Fruit fly (Drosophila melanogaster): ENCODE results near the gene CG32727.

CG32727 gene

DNA sequence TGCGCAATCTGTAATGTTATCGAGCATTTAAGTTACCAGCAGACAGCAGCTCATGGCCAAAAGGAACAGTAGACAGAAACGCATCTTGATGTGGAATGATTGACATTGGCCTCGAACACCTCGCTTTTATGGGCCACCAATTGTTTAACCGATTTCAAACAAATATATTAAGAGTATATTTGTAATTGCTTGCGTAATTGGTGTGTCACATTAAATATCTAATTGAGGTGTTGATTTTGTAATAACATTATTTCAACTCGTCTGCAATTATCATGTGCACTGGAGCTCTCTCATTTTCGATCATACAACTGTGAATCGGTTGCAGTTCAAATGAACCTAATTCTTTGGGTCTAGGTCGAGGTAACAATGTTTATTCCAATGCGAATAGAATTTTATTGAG lies 18.6 kb downstream of the CG32727 start, which contains the start of gene CG32726:
Gene CG32726, minus strand, starts transcription at position 101 of the 400 bp plus-strand sequence.
- no peak for TF ChIP-seq noc (tag; optimal IDR thresholded peaks at IDR 0.05)

DNA sequence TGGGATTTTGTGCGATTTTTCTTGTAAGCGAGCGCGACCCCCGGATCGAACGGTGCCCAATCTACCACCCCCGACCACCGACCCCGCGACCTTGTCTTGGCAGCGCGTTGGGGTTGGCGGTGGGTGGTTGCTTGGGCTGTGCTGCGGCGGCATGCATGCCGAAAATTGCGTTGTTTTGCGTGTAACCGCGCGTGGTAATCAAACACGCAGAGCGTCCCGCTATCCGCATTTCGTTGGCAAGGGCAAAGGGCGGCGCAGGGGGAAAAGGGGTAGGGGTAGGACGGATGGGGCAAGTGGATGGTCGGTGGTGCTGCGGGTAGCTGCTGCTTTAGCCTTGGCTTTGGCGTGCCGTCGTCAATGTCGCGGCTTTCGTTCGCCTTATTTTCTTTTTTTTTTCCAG lies 25.4 kb downstream of the CG32727 start:
- TF ChIP-seq noc (tag; optimal IDR thresholded peaks at IDR 0.05): no peak

DNA sequence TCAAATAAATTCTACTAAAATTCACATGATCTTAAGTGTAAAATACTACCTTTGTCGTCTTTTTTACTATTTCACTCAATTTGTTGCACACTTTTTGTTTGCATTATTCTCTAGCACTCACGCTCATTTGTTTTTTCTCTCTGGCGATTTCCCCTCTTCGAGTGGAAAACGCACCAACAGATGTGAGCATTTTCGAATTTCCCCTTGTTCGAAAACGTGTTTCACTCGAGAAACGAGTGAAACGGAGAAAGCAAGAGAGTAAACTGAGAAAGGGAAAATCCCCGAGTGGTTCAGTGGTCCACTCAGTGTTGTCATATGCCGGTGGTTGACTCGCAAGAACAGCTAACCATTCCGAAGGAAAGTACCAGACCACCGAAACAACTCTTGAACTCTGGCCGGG lies 38.0 kb downstream of the CG32727 start:
- no peak for TF ChIP-seq noc (tag; optimal IDR thresholded peaks at IDR 0.05)

DNA sequence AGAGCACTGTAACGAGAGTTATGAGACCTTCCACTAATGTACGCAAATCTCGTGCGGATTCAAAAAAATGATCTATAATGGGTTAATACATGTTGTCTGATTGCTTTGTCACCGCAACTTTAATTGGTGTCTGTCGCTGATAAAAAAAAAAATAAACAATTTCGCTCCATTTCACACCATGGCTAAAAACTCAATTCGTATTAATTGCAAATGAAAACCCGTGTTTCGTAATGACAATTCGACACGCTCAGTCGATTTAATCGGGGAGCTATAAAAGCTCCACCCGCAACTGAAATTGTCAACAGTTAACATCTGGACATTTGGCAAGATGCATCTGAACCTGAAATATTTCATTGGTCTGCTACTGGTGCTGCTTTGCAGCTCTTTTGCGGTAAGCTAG lies 44.9 kb downstream of the CG32727 start, which contains the start of gene CG11368:
Gene CG11368, plus strand, starts transcription at position 301 of the 400 bp plus-strand sequence.
- TF ChIP-seq noc (tag; optimal IDR thresholded peaks at IDR 0.05): no peak

DNA sequence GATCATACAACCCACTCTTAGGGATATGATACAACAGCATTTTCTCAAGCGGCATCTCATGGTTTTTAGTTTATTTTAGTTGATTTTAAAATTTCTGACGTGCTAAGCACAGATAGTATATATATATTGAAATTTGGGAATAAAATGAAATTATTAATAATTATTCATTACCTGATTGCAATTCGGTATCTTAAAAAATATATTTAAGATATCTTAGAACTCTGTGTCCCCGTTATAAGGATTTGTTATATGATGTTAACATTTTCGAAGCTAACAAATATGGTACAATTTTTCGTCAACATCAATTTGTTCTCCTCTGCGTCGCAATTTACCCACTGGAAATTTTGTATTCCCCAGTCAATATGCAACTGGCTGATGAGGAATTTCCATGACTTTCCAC lies 46.2 kb downstream of the CG32727 start, which contains the start of gene CG43198:
Gene CG43198, minus strand, starts transcription at position 101 of the 400 bp plus-strand sequence.
- TF ChIP-seq noc (tag; optimal IDR thresholded peaks at IDR 0.05): no peak
